Fruit fly (Drosophila melanogaster) S2 (cell line): ENCODE results near the gene CG2604.

Source experiments
- CG8478 ChIP-seq: fragments of >200 bp; optimal IDR thresholded peaks from 2 replicates; lab custom pipeline; 2018
- CTCF ChIP-seq, 2 experiments: fragments of >200 bp; optimal IDR thresholded peaks; 2 replicates each; lab custom pipeline; 2018

CG2604 gene

DNA sequence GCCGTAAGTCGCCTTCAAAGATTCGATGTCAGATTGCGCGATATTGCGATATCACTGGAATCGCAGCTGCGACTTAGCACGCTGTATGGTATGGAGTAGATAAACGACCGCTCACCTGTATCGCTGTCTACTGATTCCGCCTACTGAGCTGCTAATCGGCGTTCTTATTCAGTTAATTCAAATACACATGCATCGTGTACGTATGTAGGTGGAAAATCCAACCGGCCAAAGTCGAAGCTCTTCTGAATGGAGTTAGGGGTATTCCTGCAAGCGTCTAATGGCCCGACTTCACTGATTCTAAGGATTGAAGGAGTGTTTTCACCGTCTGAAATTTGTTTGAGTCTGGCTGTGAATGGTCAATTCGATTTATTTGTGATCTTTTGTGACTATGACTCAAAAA lies at the start of gene CG2604:
Gene CG2604 (minus strand): TSS at position 231 of the 400 bp plus-strand sequence.
- TF ChIP-seq CG8478, result no peak
- no peak for TF ChIP-seq CTCF (optimal IDR thresholded peaks at IDR 0.05; lab: Kevin White, UChicago)

DNA sequence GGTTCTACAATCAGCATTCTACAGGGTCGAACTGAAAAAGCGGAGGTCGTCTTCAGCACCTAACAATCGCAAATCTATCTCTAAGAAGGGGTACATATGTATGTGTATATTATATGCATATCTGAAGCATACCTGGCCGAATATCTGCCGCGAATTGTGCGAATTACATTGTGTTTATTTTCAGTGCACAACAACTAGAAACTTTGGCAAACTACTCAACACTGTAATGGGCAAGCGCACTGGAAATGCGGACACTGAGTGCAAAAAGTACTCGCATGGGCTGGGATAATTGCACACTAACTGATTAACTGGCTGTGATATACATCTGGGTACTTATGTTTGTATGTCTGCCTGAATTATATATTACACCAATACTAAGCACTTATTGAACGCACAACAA lies 47.6 kb upstream of the CG2604 start:
- no peak for TF ChIP-seq CG8478
- TF ChIP-seq CTCF (optimal IDR thresholded peaks at IDR 0.05; lab: Kevin White, UChicago), result no peak

DNA sequence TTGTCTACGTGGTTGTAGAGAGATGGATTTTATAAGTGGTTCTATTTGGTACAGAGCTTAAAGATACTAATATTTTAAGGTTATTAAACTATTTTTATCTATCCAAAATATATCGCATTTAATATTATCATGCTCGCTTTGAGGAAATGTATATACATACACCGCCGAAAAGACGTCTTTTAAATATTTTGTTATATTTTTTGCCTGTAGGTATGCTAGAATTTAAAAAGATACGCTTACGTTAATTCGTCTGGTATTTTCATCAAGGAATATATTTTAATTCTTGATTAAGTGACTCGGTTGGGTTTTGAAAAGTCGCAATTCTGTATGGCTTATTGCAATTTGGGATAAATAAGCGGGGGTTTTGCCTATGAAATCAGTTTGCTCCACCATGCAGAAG lies 45.3 kb upstream of the CG2604 start:
- no peak for TF ChIP-seq CG8478
- no peak for TF ChIP-seq CTCF (optimal IDR thresholded peaks at IDR 0.05; lab: Kevin White, UChicago)

DNA sequence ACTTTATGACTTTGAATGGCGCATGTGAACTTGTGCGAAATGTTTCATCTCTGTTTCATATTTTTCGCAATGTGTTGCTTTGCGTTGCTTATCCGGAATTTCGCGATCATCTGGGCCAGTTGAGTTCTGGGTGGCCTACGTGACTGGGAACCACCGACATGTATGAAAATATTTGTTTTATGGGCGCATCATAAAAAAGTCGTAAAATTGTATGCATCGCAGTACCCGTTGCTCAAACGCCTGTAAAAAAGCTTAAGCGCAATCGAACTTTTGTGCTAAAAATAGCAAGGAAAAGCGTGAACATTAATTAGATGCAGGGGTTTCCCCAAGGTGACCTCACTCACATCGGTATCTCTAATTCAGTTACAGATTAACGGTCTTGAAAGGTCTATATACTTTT lies 43.1 kb upstream of the CG2604 start:
- TF ChIP-seq CG8478 (no peak), CTCF (optimal IDR thresholded peaks at IDR 0.05; lab: Kevin White, UChicago) (no peak)

DNA sequence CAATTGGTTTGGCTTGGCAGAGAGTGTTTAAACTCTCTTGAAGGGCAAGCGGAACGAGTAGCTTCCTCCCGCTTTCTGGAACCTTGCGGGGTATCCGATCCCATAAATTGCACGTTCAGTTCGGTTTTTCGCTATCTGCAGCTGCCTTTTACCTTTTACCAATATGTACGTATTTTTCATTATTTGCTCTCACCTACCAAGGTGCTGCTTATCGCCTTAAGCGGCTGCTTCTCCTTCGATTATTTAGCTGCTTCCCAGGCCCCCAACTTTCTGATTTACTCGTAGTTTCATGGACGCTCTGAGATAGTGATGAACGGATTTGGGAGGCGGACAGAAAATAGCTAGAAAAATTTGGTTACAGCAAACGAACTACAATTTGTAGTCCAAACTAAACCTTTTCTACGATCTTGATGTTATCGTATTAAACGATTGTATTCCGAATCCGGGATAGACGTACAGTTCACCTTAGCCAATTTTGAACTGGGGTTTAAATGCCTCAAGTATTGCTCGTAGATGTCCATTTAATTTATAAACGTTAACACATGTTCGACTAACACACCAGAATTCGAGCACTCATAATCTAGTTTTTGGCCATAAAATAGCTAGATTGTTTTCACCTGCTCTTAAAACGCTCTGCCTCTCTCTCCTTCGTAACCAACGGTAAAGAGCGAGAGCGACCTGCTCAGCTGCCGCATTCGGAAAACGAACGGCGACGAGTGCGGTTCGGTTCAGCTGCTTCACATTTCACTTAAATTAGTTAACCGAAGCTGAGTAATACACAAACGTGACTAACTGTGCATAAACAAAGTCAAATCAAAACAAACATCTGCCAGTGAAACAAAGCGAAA lies 41.3 kb upstream of the CG2604 start:
- TF ChIP-seq CG8478 (no peak), CTCF (optimal IDR thresholded peaks at IDR 0.05; lab: Kevin White, UChicago) (no peak)

DNA sequence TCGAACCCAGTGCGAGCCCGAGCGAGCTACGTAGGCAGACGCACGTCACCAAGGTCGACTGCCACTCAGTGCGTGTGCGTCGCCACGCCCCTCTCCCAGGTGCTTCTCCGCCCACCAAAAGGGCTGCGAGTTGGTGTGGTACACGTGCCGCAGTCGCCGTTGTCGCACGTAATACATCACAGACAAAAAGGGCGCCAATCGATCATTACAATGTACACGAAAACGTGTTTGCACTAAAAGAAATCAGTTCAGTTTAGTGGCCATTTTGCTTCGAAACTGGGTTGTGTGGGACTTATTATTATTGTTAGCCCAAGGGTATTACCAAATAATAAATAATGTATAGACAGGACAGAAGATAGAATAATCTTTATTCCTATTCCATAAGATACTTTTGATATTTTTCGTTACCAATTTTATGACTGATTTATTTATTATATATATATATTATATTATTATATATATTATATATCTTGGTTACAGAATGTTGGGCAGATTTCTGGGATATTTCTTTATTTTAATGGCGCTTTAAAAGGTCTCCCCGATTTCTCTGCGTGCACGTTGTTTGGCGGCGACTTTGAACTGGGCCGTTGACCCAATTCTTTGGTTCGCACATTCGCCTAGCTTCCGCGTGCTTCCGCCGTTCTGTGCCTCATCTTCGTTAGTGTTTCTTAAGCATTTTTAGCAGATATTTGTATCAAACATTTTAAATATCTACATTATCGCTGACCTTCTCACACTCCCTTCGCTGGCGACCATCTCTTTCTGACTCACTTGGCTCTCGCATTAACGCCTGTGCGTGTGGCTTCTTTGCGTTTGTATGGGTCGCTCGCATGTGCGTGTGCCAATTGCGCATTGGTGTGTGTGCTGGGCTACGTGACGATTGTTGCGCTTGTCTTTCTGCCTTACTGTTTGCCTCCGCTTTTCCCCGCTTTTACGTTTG lies 40.4 kb upstream of the CG2604 start:
- TF ChIP-seq CTCF (optimal IDR thresholded peaks at IDR 0.05; lab: Kevin White, UChicago) (no peak), CG8478 (no peak)

DNA sequence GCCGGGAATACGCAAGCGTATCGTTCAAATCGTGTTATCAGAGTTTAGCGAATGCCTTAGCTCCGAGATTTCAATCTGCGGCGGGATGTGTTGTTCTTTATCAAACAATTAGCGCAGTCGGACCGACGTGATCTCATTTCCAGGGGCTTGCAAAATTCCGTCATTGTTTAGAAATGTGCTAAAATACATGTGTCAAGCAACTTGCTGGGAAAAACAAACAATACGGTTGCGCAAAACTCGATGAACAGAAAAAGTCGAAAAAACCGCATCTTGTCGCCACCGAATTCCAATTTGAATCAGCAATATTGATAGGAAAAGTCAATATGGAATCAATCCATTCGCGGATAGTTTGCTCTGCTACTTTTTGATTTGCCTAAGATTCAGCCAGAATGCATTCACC lies 39.4 kb upstream of the CG2604 start, which contains the start of gene Tim17a2:
Gene Tim17a2 (minus strand): TSS at position 101 of the 400 bp plus-strand sequence.
- TF ChIP-seq CG8478, result no peak
- TF ChIP-seq CTCF (optimal IDR thresholded peaks at IDR 0.05; lab: Kevin White, UChicago), result no peak

DNA sequence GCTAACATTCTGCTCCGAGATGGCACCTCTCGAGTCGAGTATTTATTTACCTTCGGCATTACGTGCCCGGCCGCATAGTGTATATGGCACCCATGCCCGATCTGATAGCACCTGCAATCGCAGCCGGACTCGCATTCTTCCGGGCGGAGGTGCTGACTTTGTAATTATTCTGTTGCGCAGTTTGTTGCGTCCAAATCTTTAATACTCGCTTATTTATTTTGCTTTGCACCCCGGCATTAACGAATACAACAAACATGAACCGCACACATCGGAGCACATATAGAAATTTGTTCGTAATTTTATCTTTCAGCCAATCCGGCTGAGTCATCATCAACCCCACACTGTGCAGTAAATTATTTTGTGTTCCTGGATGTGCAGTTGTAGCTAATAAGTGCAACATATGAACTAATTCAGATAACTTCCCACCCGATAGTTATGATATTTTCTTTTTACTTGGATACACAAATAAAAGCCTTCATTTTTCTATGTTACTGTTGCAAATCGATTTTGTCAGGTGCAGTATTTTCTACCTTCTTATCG lies 38.9 kb upstream of the CG2604 start:
- TF ChIP-seq CG8478, result no peak
- no peak for TF ChIP-seq CTCF (optimal IDR thresholded peaks at IDR 0.05; lab: Kevin White, UChicago)

DNA sequence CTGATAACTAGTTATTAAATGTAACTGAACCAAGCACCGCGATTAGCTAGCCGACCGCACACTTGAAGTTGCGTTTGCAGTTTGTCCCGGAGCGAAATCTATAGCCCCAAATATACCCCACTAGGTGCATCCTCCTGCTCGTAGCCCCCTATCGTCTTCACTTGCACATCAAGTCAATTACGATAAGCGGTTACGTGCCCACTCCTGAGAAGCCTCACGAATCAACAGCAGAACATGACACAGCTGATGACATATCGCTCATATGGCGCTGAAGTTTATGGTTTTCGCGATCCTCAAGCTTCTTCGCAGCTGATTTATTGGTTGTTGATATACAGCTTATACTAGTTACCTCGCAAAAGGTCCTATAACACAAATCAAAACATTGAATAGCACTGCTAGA lies 38.1 kb upstream of the CG2604 start:
- TF ChIP-seq CTCF (optimal IDR thresholded peaks at IDR 0.05; lab: Kevin White, UChicago), result no peak
- TF ChIP-seq CG8478, result no peak

DNA sequence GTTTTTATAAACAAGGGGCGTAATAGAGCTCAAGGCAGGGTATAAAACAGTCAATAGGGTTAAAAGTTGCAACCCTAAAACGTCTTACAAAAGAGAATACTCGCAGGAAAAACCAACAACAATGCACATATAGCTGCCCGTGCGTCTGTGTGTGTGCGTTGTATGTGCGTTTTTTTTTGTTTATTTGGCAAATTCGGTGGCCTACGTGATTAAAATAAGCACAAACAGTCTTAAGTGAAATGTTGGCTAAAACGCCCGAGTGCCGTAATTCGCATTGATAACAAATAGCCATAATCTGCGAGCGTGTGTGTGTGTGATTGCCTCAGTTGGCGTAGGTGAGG lies 34.0 kb upstream of the CG2604 start:
- no peak for TF ChIP-seq CTCF (optimal IDR thresholded peaks at IDR 0.05; lab: Kevin White, UChicago)
- no peak for TF ChIP-seq CG8478

DNA sequence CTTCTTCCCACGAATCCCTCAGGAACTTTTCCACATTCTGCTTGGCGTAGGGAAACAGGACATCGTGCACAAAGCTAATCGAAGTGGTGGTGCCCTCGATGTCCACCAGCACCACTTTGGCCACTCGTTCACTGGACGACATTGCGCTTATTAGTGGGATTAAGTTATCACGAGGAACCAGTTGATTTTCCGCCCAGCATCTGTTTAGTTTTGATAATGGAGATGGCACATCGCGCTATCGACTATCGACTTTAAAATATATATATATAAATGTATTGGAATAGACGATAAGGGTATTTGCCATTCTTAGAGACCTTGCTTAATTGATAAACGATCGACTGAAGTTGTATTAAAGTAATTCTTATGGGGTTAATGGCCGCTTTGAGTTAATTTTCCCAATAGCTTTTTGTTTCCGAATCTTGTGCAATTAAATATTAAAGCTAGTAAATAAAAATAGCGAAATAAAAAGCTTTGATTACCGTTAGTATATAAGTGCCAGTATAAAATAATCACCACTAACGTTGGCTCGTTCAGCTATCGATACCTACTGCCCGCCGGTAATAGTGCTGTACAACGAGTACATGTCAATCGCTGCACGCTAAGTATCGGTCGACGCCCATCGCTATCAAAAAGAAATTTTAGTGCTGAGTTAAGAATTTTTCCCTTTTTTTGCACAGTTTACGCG lies 33.4 kb upstream of the CG2604 start, which contains the start of the genes Enoph and Hph:
Gene Enoph (minus strand): TSS at position 220 of the 685 bp plus-strand sequence.
Gene Hph (plus strand): TSS at position 576 of the 685 bp plus-strand sequence.
- TF ChIP-seq CTCF (optimal IDR thresholded peaks at IDR 0.05; lab: Kevin White, UChicago) (no peak), CG8478 (no peak)

DNA sequence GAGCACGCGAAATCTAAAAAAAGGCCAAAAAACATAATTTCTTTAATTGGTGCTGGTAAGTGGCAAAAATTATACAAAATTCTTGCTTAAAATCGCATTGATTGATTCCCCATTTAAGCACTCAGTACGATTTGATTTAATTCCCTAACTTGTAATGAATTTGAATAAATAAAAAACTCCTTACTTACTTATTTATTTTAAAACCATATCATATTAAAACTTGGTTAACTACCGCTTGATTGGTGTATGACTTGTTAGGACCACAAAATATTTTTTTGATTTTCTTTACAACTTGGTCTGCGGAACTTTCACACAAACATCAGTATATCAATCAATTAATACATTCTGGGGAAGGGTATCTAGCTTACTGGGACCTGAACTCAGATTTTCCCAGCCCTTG lies 29.7 kb upstream of the CG2604 start, which contains the start of gene CG1113:
Gene CG1113 (plus strand): TSS at position 301 of the 400 bp plus-strand sequence.
- TF ChIP-seq CG8478 (no peak), CTCF (optimal IDR thresholded peaks at IDR 0.05; lab: Kevin White, UChicago) (no peak)

DNA sequence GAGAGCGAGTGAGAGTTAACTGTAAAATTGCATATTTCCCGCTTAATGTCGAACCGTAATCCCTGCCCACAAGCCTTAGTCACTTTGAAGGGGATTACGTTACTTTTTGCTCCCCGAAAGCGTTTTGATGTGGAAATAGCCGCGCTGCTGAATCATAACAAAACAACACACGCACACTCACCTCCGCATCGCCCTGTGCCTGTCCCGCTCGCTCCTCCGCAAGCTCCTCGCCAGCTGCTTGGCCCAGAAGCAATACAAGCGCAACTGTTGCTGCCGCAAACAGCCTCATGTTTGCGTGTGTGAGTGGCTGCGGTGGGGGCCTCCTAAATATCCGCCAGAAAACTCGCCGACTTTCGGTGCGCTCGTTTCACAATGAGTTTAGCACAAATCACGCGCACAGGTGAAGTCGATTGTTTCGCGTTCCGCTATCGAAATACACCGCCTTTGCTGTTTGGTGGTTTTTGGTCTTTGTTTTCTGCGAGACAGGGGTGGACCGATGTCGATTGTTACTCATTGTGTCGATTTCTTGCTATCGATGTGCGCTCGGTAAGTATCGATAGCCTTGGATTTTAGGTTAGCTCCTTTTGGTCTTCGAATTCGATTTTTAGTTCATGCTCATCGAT lies 28.2 kb upstream of the CG2604 start, which contains the start of gene CtsF:
Gene CtsF (minus strand): TSS at position 503 of the 623 bp plus-strand sequence.
- TF ChIP-seq CG8478 (no peak), CTCF (optimal IDR thresholded peaks at IDR 0.05; lab: Kevin White, UChicago) (no peak)

DNA sequence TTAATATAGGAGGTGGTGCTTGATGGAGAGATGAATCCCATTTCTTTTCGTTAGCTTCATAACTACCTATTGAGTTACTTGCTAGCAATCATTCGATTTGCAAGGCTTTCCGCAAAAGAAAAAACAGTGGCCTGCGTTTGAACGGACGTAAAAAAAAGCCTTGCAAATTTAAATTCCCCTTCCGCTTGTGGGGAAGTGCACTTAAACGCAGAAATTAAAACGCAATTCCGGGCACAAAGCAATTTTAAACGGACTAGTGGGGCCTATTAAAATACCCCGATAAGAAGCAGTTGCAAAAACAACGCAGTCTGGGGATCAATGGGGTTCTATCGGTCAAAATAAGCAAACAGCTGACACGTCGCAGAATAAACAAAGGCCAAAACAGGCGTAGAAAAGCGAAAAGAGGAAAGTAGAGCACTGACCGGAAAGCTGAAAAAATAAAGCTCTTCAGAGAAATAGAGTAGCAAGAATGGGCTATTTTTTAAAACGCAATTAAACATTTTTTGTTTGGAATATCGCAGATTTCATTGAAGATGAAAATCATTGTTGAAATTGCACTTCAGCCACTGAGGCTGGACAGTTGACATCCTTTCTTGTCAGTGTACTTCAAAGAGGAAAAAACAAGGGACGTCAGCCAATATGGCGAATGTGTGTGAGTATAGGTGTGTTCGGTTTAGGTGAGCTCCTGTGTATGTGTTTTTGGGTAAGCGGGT lies 27.5 kb upstream of the CG2604 start:
- TF ChIP-seq CG8478, result no peak
- TF ChIP-seq CTCF (optimal IDR thresholded peaks at IDR 0.05; lab: Kevin White, UChicago), result no peak
